Worm (Caenorhabditis elegans) whole organism, L4 larva: ENCODE results near the gene R01B10.2.

ENCODE experiments used
- F26F4.8 ChIP-seq: fragments of 200-800 bp; sonication (Bioruptor generic); conservative IDR thresholded peaks from 2 replicates; pipeline ENCODE4 v1.3.6; 2022; ENCODE audit warnings: missing genetic modification characterization, missing compliant biosample characterization
- F37D6.2 ChIP-seq: sonication (generic microtip); optimal IDR thresholded peaks from 2 replicates; lab custom pipeline; 2016; ENCODE audit warnings: mild to moderate bottlenecking, missing genetic modification characterization, missing compliant biosample characterization
- F49E8.2 ChIP-seq: sonication (generic microtip); optimal IDR thresholded peaks from 2 replicates; lab custom pipeline; 2016; ENCODE audit warnings: missing compliant biosample characterization, mild to moderate bottlenecking, missing genetic modification characterization, borderline replicate concordance
- T26A8.4 ChIP-seq: fragments of 200-800 bp; sonication (Bioruptor generic); IDR thresholded peaks from 2 replicates; pipeline ENCODE4 v1.3.6; 2022; ENCODE audit warnings: missing genetic modification characterization, missing compliant biosample characterization
- Y48G9A.11 ChIP-seq: fragments of 200-800 bp; sonication (Bioruptor generic); IDR thresholded peaks from 2 replicates; pipeline ENCODE4 v1.3.6; 2022; ENCODE audit warnings: missing genetic modification reagents, missing genetic modification characterization, missing compliant biosample characterization
- attf-4 ChIP-seq: sonication (generic microtip); optimal IDR thresholded peaks from 3 replicates; lab custom pipeline; 2017; ENCODE audit warnings: missing biosample characterization, missing genetic modification characterization
- ceh-32 ChIP-seq: sonication (generic microtip); optimal IDR thresholded peaks from 2 replicates; lab custom pipeline; 2016; ENCODE audit warnings: mild to moderate bottlenecking, missing genetic modification characterization, missing compliant biosample characterization; ENCODE audit not compliant: poor library complexity
- ces-1 ChIP-seq: fragments of 150-350 bp; sonication (generic microtip); optimal IDR thresholded peaks from 4 replicates; lab custom pipeline; 2014; ENCODE audit warnings: missing biosample characterization, missing genetic modification reagents, missing genetic modification characterization
- dmd-8 ChIP-seq: fragments of 200-800 bp; sonication (Bioruptor generic); IDR thresholded peaks from 2 replicates; pipeline ENCODE4 v1.3.6; 2022; ENCODE audit warnings: missing genetic modification characterization, missing compliant biosample characterization
- duxl-1 ChIP-seq: sonication (generic microtip); optimal IDR thresholded peaks from 2 replicates; lab custom pipeline; 2016; ENCODE audit warnings: mild to moderate bottlenecking, missing genetic modification characterization, moderate library complexity, missing compliant biosample characterization; ENCODE audit not compliant: poor library complexity
- fos-1 ChIP-seq: fragments of 150-350 bp; optimal IDR thresholded peaks from 2 replicates; lab custom pipeline; 2014; ENCODE audit warnings: missing biosample characterization, missing genetic modification characterization
- hif-1 ChIP-seq, 2 experiments: sonication (generic microtip); optimal IDR thresholded peaks; 2 replicates each; lab custom pipeline; 2016 to 2017; ENCODE audit warnings: missing compliant biosample characterization in 2 of 2, missing genetic modification characterization in 2 of 2, missing genetic modification reagents in 2 of 2, missing genotype in 2 of 2, mild to moderate bottlenecking in 1 of 2
- hlh-11 ChIP-seq: fragments of 200-800 bp; sonication (Bioruptor generic); optimal IDR thresholded peaks from 2 replicates; lab custom pipeline; 2018; ENCODE audit warnings: mild to moderate bottlenecking, missing genetic modification characterization, missing compliant biosample characterization
- hlh-30 ChIP-seq: sonication (generic microtip); optimal IDR thresholded peaks from 2 replicates; lab custom pipeline; 2017; ENCODE audit warnings: antibody characterized with exemption, mild to moderate bottlenecking, missing genetic modification characterization, missing compliant biosample characterization; ENCODE audit not compliant: insufficient read depth
- hmg-1.1 ChIP-seq: fragments of 200-800 bp; sonication (Bioruptor generic); IDR thresholded peaks from 2 replicates; pipeline ENCODE4 v1.3.6; 2022; ENCODE audit warnings: missing genetic modification reagents, missing genetic modification characterization, missing compliant biosample characterization
- lim-7 ChIP-seq: fragments of 200-800 bp; sonication (Bioruptor generic); IDR thresholded peaks from 2 replicates; pipeline ENCODE4 v1.3.6; 2022; ENCODE audit warnings: missing genetic modification characterization, missing compliant biosample characterization
- lsy-2 ChIP-seq, 2 experiments: fragments of 150-350 bp in 1 of 2; sonication (generic microtip) in 1 of 2; optimal IDR thresholded peaks; 2 replicates each; lab custom pipeline; 2014 to 2017; ENCODE audit warnings: missing biosample characterization in 2 of 2, missing genetic modification characterization in 2 of 2
- mdl-1 ChIP-seq, 2 experiments: fragments of 150-350 bp in 1 of 2; sonication (generic microtip) in 1 of 2; optimal IDR thresholded peaks; 2 replicates each; lab custom pipeline; 2014 to 2017; ENCODE audit warnings: missing biosample characterization in 2 of 2, missing genetic modification characterization in 2 of 2
- mdt-29 ChIP-seq: fragments of 200-800 bp; sonication (Bioruptor generic); IDR thresholded peaks from 2 replicates; pipeline ENCODE4 v1.3.6; 2022; ENCODE audit warnings: missing genetic modification reagents, missing genetic modification characterization, missing compliant biosample characterization
- mes-2 ChIP-seq: sonication (generic microtip); optimal IDR thresholded peaks from 2 replicates; lab custom pipeline; 2016; ENCODE audit warnings: missing genotype, mild to moderate bottlenecking, missing genetic modification characterization, missing compliant biosample characterization; ENCODE audit not compliant: poor library complexity, severe bottlenecking
- mxl-3 ChIP-seq: fragments of 200-800 bp; sonication (Bioruptor generic); optimal IDR thresholded peaks from 2 replicates; lab custom pipeline; 2018; ENCODE audit warnings: mild to moderate bottlenecking, missing genetic modification characterization, missing compliant biosample characterization
- nhr-111 ChIP-seq: fragments of 200-800 bp; sonication (Bioruptor generic); optimal IDR thresholded peaks from 2 replicates; lab custom pipeline; 2018; ENCODE audit warnings: mild to moderate bottlenecking, missing genetic modification characterization, missing compliant biosample characterization
- nhr-41 ChIP-seq: fragments of 200-800 bp; sonication (Bioruptor generic); IDR thresholded peaks from 2 replicates; pipeline ENCODE4 v1.3.6; 2022; ENCODE audit warnings: missing genetic modification reagents, missing genetic modification characterization, missing compliant biosample characterization
- nhr-48 ChIP-seq: sonication (generic microtip); optimal IDR thresholded peaks from 2 replicates; lab custom pipeline; 2016; ENCODE audit warnings: mild to moderate bottlenecking, missing genetic modification characterization, missing compliant biosample characterization
- nhr-6 ChIP-seq: fragments of 150-350 bp; optimal IDR thresholded peaks from 2 replicates; lab custom pipeline; 2014; ENCODE audit warnings: missing biosample characterization, missing genetic modification characterization
- nhr-77 ChIP-seq: fragments of 150-350 bp; optimal IDR thresholded peaks from 2 replicates; lab custom pipeline; 2014; ENCODE audit warnings: missing biosample characterization, missing genetic modification characterization
- pqm-1 ChIP-seq: sonication (generic microtip); optimal IDR thresholded peaks from 2 replicates; lab custom pipeline; 2017; ENCODE audit warnings: missing biosample characterization, missing genetic modification characterization
- rbr-2 ChIP-seq: sonication (generic microtip); optimal IDR thresholded peaks from 2 replicates; lab custom pipeline; 2016; ENCODE audit warnings: missing genotype, missing genetic modification characterization, missing compliant biosample characterization
- saeg-2 ChIP-seq: fragments of 200-800 bp; sonication (Bioruptor generic); IDR thresholded peaks from 2 replicates; pipeline ENCODE4 v1.3.6; 2022; ENCODE audit warnings: missing genetic modification reagents, missing genetic modification characterization, missing compliant biosample characterization
- set-16 ChIP-seq: fragments of 200-800 bp; sonication (Bioruptor generic); IDR thresholded peaks from 2 replicates; pipeline ENCODE4 v1.3.6; 2022; ENCODE audit warnings: missing genetic modification reagents, missing genetic modification characterization, missing compliant biosample characterization
- spr-3 ChIP-seq: fragments of 200-800 bp; sonication (Bioruptor generic); optimal IDR thresholded peaks from 2 replicates; lab custom pipeline; 2018; ENCODE audit warnings: mild to moderate bottlenecking, missing genetic modification characterization, missing compliant biosample characterization
- tra-1 ChIP-seq: fragments of 200-800 bp; sonication (Bioruptor generic); IDR thresholded peaks from 2 replicates; pipeline ENCODE4 v1.3.6; 2022; ENCODE audit warnings: missing genetic modification reagents, missing genetic modification characterization, missing compliant biosample characterization
- unc-62 ChIP-seq, 3 experiments: fragments of 150-350 bp in 1 of 3; sonication (generic microtip); optimal IDR thresholded peaks in 2 of 3; peaks in 1 of 3; 1 replicate in 1 of 3; 2 replicates in 2 of 3; lab custom pipeline; 2014 to 2017; ENCODE audit warnings: missing biosample characterization in 3 of 3, missing genetic modification characterization in 3 of 3, missing genetic modification reagents in 3 of 3, missing genotype in 1 of 3
- vab-7 ChIP-seq: fragments of 200-800 bp; sonication (Bioruptor generic); IDR thresholded peaks from 2 replicates; pipeline ENCODE4 v1.3.6; 2022; ENCODE audit warnings: missing genetic modification reagents, missing genetic modification characterization, missing compliant biosample characterization
- zfp-3 ChIP-seq: fragments of 200-800 bp; sonication (Bioruptor generic); conservative IDR thresholded peaks from 2 replicates; pipeline ENCODE4 v1.3.6; 2022; ENCODE audit warnings: missing genetic modification reagents, missing genetic modification characterization, missing compliant biosample characterization
- ztf-11 ChIP-seq: fragments of 150-350 bp; optimal IDR thresholded peaks from 2 replicates; lab custom pipeline; 2014; ENCODE audit warnings: missing biosample characterization, missing genetic modification characterization

Gene R01B10.2

DNA sequence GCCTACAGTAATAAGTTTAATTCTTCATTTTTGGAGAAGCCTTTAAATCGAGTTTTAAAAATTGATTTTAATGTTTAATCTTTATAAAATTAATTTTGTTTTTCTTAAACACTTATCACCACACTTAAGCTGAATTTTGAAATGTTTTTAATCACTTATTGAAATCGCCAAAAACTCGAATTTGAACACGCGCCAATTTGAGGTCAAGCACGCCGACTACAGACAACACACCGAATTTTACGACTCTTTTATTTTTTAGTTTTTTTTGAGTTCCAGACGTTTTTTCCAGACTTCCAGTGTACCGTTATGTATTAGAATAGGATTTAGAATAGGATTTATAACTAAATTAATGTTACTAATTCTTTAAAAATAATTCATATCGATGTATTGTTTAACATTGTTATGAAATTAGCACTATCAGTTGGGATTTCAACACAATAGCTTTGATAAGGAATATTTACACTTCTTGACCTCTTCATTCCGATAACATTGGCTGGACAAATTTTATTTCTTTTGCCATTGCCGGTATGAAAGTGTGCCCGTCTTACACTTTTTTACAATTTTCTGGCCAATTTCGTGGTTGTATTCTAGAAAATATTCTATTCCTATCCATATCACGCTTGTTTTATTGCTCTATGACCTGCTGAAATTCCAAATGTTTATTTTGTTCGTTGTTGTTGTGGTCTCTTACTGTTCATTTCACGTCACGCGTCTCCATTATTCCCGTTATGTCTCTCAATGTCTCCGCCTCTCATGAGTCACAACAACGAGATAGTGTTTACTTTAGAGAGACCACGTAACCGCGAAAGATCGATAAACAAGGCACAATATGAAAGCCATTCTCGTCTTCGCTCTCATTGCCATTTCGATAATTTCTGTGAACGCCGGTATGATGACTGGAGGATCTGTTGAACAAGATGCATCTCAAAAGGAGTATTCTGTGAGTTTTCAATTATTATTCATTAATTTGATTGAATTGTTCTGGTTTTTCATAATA is 2.3 kb upstream of the R01B10.2 start, which contains the start of gene cpi-2 (continued):
- TF ChIP-seq dmd-8 (GFP tag; lab: Robert Waterston, UW) (no peak), unc-62 (GFP tag; optimal IDR thresholded peaks at IDR 0.05 in 1 of 2; lab: Kevin White, UChicago) (peak in 1 of 2 experiments; percentile 78), unc-62 (tag; optimal IDR thresholded peaks at IDR 0.05; lab: Kevin White, UChicago) (no peak), mdl-1 (tag; optimal IDR thresholded peaks at IDR 0.05; lab: Kevin White, UChicago) (peak in 1 of 2 experiments; percentile 38), tra-1 (GFP tag; lab: Robert Waterston, UW) (no peak), nhr-77 (tag; lab: Kevin White, UChicago) (no peak), nhr-48 (peak; percentile 16), mes-2 (tag; lab: Kevin White, UChicago) (peak; percentile 54), F26F4.8 (GFP tag; lab: Robert Waterston, UW) (no peak), lsy-2 (tag; optimal IDR thresholded peaks at IDR 0.05; lab: Kevin White, UChicago) (peak in 1 of 2 experiments; percentile 49), hif-1 (tag; optimal IDR thresholded peaks at IDR 0.05; lab: Kevin White, UChicago) (peak in 1 of 2 experiments; percentile 24)

- peak; percentile 50; the same call in 1 of the 2 replicates for TF ChIP-seq set-16
Measured at ce11 chrV:6038405-6039151, 2.7 kb downstream of the R01B10.2 start, which contains the start of gene F29G9.1. Gene F29G9.1 (plus strand): TSS chrV:6039101.

- TF ChIP-seq Y48G9A.11 (GFP tag; lab: Robert Waterston, UW) (no peak), mdt-29 (GFP tag; lab: Robert Waterston, UW) (no peak), attf-4 (tag; lab: Kevin White, UChicago) (no peak), F37D6.2 (no peak), hlh-30 (tag; lab: Kevin White, UChicago) (no peak), zfp-3 (GFP tag; lab: Robert Waterston, UW) (no peak), vab-7 (GFP tag; lab: Robert Waterston, UW) (no peak), ces-1 (GFP tag; lab: Kevin White, UChicago) (no peak), T26A8.4 (GFP tag; lab: Robert Waterston, UW) (no peak), set-16 (no peak), nhr-41 (GFP tag; lab: Robert Waterston, UW) (no peak), mdl-1 (tag; optimal IDR thresholded peaks at IDR 0.05; lab: Kevin White, UChicago) (no peak), ceh-32 (no peak), duxl-1 (tag; lab: Kevin White, UChicago) (no peak), fos-1 (no peak), saeg-2 (no peak), nhr-111 (no peak)
- TF ChIP-seq, all 104 proteins: peak for 0
Measured at ce11 chrV:6036547-6036946, 4.7 kb downstream of the R01B10.2 start.

DNA sequence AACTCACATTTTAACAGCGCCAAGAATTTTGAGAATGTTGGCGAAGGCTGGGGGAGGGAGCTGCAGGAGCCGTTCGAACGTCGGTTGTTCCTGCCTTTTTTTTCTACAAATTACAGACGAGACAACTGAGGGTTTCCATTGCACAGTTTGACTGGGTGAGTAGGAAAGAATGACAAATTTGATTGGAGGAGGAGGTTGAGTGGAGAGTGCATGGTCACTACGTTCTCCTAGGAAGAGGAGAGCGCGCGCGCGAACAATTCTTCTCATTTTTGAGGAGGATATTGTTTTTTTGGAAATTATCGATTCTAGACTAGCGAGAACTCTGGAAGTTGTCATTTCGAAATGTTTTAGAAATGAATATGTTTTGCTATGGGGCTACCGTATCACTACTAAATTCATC is 6.6 kb downstream of the R01B10.2 start, which contains the start of gene dhs-17:
TSS of gene dhs-17 (minus strand) at position 101 of the 400 bp plus-strand sequence.
- TF ChIP-seq mdt-29 (GFP tag; lab: Robert Waterston, UW) = no peak
- no peak for TF ChIP-seq hlh-30 (tag; lab: Kevin White, UChicago)
- no peak for TF ChIP-seq F49E8.2
- TF ChIP-seq ztf-11 = no peak
- no peak for TF ChIP-seq spr-3 (GFP tag; lab: Kevin White, UChicago)
- no peak for TF ChIP-seq hmg-1.1 (GFP tag; lab: Robert Waterston, UW)
- TF ChIP-seq pqm-1 (tag; lab: Kevin White, UChicago) = no peak
- no peak for TF ChIP-seq rbr-2
- TF ChIP-seq unc-62 (GFP tag; optimal IDR thresholded peaks at IDR 0.05 in 1 of 2; lab: Kevin White, UChicago) = no peak
- TF ChIP-seq unc-62 (tag; optimal IDR thresholded peaks at IDR 0.05; lab: Kevin White, UChicago) = no peak
- no peak for TF ChIP-seq nhr-6 (tag; lab: Kevin White, UChicago)
- TF ChIP-seq hlh-11 = no peak
- no peak for TF ChIP-seq lim-7
- no peak for TF ChIP-seq mxl-3 (GFP tag; lab: Kevin White, UChicago)
